Worm (Caenorhabditis elegans) whole organism, mixed stage, embryonic: ENCODE data around the gene C44C11.6.

Source experiments
- M03D4.4 ChIP-seq: sonication (generic microtip); optimal IDR thresholded peaks from 2 replicates; lab custom pipeline; 2017; ENCODE audit warnings: mild to moderate bottlenecking, missing genetic modification characterization, missing compliant biosample characterization
- blmp-1 ChIP-seq: fragments of 150-350 bp; optimal IDR thresholded peaks from 2 replicates; lab custom pipeline; 2014; ENCODE audit warnings: missing biosample characterization, missing genetic modification characterization
- ceh-39 ChIP-seq: fragments of 150-350 bp; optimal IDR thresholded peaks from 2 replicates; lab custom pipeline; 2014; ENCODE audit warnings: missing biosample characterization, missing genetic modification characterization
- ceh-43 ChIP-seq: fragments of 200-800 bp; sonication (Bioruptor generic); optimal IDR thresholded peaks from 2 replicates; lab custom pipeline; 2018; ENCODE audit warnings: mild to moderate bottlenecking, missing genetic modification characterization, moderate library complexity, missing compliant biosample characterization
- ceh-83 ChIP-seq: fragments of 200-800 bp; sonication (Bioruptor generic); optimal IDR thresholded peaks from 2 replicates; lab custom pipeline; 2018; ENCODE audit warnings: mild to moderate bottlenecking, missing genetic modification characterization, missing compliant biosample characterization
- ces-1 ChIP-seq: fragments of 150-350 bp; optimal IDR thresholded peaks from 2 replicates; lab custom pipeline; 2014; ENCODE audit warnings: missing biosample characterization, missing genetic modification reagents, missing genetic modification characterization
- cnd-1 ChIP-seq: fragments of 200-800 bp; sonication (Bioruptor generic); optimal IDR thresholded peaks from 2 replicates; lab custom pipeline; 2018; ENCODE audit warnings: mild to moderate bottlenecking, missing genetic modification characterization, missing compliant biosample characterization
- drap-1 ChIP-seq: fragments of 200-800 bp; sonication (Bioruptor generic); optimal IDR thresholded peaks from 3 replicates; lab custom pipeline; 2018; ENCODE audit warnings: mild to moderate bottlenecking, missing genetic modification characterization, missing compliant biosample characterization
- elt-3 ChIP-seq: fragments of 150-350 bp; optimal IDR thresholded peaks from 2 replicates; lab custom pipeline; 2014; ENCODE audit warnings: missing biosample characterization, missing genetic modification characterization
- flh-1 ChIP-seq: fragments of 200-800 bp; sonication (Bioruptor generic); optimal IDR thresholded peaks from 2 replicates; lab custom pipeline; 2018; ENCODE audit warnings: mild to moderate bottlenecking, missing genetic modification characterization, moderate library complexity, missing compliant biosample characterization
- ham-2 ChIP-seq: fragments of 200-800 bp; sonication (Bioruptor generic); optimal IDR thresholded peaks from 2 replicates; lab custom pipeline; 2018; ENCODE audit warnings: mild to moderate bottlenecking, missing genetic modification characterization, missing compliant biosample characterization
- hlh-1 ChIP-seq: fragments of 150-350 bp; optimal IDR thresholded peaks from 2 replicates; lab custom pipeline; 2014; ENCODE audit warnings: missing biosample characterization, missing genetic modification reagents, missing genetic modification characterization
- lin-13 ChIP-seq: fragments of 150-350 bp; optimal IDR thresholded peaks from 2 replicates; lab custom pipeline; 2014; ENCODE audit warnings: missing biosample characterization, missing genetic modification characterization
- lin-32 ChIP-seq: fragments of 200-800 bp; sonication (Bioruptor generic); optimal IDR thresholded peaks from 2 replicates; lab custom pipeline; 2018; ENCODE audit warnings: mild to moderate bottlenecking, missing genetic modification characterization, missing compliant biosample characterization
- lsy-2 ChIP-seq: fragments of 150-350 bp; optimal IDR thresholded peaks from 2 replicates; lab custom pipeline; 2014; ENCODE audit warnings: missing biosample characterization, missing genetic modification characterization
- mep-1 ChIP-seq: fragments of 150-350 bp; optimal IDR thresholded peaks from 2 replicates; lab custom pipeline; 2017; ENCODE audit warnings: missing biosample characterization, missing genetic modification reagents, missing genetic modification characterization, inconsistent platforms
- mls-2 ChIP-seq: sonication (generic microtip); optimal IDR thresholded peaks from 2 replicates; lab custom pipeline; 2016; ENCODE audit warnings: mild to moderate bottlenecking, missing genetic modification characterization, moderate library complexity, missing compliant biosample characterization
- nhr-12 ChIP-seq: fragments of 150-350 bp; optimal IDR thresholded peaks from 2 replicates; lab custom pipeline; 2014; ENCODE audit warnings: missing biosample characterization, missing genetic modification characterization
- nhr-2 ChIP-seq: fragments of 150-350 bp; optimal IDR thresholded peaks from 2 replicates; lab custom pipeline; 2014; ENCODE audit warnings: missing biosample characterization, missing genetic modification characterization
- nhr-237 ChIP-seq: fragments of 150-350 bp; optimal IDR thresholded peaks from 2 replicates; lab custom pipeline; 2014; ENCODE audit warnings: missing biosample characterization, missing genetic modification characterization
- nhr-76 ChIP-seq: sonication (generic microtip); optimal IDR thresholded peaks from 2 replicates; lab custom pipeline; 2017; ENCODE audit warnings: missing biosample characterization, missing genetic modification characterization
- pha-4 ChIP-seq: fragments of 150-350 bp; optimal IDR thresholded peaks from 2 replicates; lab custom pipeline; 2018; ENCODE audit warnings: missing biosample characterization, missing genetic modification reagents, missing genetic modification characterization
- sem-2 ChIP-seq: fragments of 200-800 bp; sonication (Bioruptor generic); optimal IDR thresholded peaks from 2 replicates; lab custom pipeline; 2018; ENCODE audit warnings: mild to moderate bottlenecking, missing genetic modification characterization, missing compliant biosample characterization
- snpc-4 ChIP-seq: fragments of 150-350 bp; optimal IDR thresholded peaks from 2 replicates; lab custom pipeline; 2014; ENCODE audit warnings: missing biosample characterization, missing genetic modification characterization
- sptf-1 ChIP-seq: sonication (generic microtip); optimal IDR thresholded peaks from 2 replicates; lab custom pipeline; 2017; ENCODE audit warnings: mild to moderate bottlenecking, missing genetic modification characterization, moderate library complexity, missing compliant biosample characterization
- tbx-8 ChIP-seq: fragments of 200-800 bp; sonication (Bioruptor generic); optimal IDR thresholded peaks from 2 replicates; lab custom pipeline; 2018; ENCODE audit warnings: mild to moderate bottlenecking, missing genetic modification characterization, moderate library complexity, missing compliant biosample characterization
- unc-120 ChIP-seq: sonication (generic microtip); optimal IDR thresholded peaks from 2 replicates; lab custom pipeline; 2017; ENCODE audit warnings: missing genetic modification characterization, missing compliant biosample characterization; ENCODE audit not compliant: poor library complexity, severe bottlenecking
- unc-39 ChIP-seq: fragments of 150-350 bp; optimal IDR thresholded peaks from 2 replicates; lab custom pipeline; 2014; ENCODE audit warnings: missing biosample characterization, missing genetic modification characterization
- unc-62 ChIP-seq: fragments of 150-350 bp; optimal IDR thresholded peaks from 2 replicates; lab custom pipeline; 2014; ENCODE audit warnings: missing biosample characterization, missing genetic modification reagents, missing genetic modification characterization

The C44C11.6 gene

DNA sequence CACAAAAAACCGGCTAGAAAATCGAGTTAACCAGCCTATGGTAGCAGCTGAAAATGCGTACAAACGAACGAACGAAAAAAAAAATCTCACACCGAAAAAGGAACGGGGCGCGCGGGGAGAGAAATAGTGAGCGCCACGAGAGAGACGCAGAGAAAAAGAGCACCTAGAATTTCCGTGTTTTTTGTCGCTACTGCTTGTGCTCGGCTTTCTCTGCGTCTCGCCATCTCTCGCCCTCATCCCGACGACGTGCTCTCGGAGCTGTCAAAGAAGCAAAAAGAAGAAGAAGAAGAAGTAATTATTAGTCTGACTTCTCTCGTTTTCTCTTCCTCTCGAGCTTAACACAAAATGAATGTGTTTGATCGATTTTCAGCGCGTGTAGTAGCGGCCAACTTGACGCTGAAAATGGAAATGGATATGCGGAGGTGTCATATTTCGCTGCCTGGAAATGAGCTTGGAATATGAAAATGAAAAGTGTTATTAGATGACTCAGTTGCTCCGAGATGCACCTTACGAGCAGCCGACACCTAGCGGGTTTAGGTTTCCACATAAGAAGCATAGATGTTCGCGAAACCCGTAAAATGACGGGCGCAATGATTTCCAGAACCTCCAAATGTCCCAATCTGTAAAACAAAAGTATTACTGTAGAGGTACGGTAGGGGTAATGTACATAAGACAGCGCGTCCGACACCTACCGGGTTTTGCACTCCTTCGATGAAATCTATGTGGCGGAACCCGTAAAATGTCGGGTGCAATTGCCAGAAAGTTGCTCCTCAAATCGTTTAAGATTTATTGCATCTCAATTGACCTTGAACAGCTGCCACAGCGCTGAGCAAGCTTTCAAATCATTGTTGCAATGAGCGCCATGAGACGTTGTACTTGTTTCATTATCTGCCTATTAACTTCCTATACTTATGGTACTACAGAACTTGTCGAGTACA is 38.3 kb downstream of the C44C11.6 start, which contains the start of gene btb-14:
Gene btb-14, plus strand, starts transcription at position 839 of the 938 bp plus-strand sequence.
- TF ChIP-seq unc-120: no peak
- peak; percentile 0 for TF ChIP-seq hlh-1 (tag; lab: Kevin White, UChicago)
- TF ChIP-seq unc-39: peak; percentile 23
- TF ChIP-seq, all 35 proteins: peak for 2

DNA sequence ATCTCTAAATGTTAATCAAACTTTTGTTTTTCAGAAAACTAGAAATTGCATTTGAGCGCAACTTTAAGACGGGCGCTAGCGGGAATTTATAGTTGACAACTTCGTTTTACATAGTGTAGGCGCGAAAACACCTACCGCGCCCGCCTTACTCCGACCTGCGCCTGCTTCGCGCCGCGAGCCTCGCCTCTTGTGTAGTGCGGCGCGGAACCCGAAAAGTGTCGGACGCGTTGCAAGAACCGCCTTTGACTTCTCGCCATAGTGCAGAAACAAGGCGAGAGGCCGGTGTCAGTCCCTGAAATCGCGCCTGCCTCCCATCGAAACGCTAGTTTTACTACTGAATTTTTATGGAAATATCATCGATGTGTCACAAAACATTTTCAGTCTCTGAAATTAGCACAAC is 41.2 kb downstream of the C44C11.6 start:
- TF ChIP-seq ceh-83 (GFP tag; lab: Kevin White, UChicago): no peak
- TF ChIP-seq drap-1 (GFP tag; lab: Kevin White, UChicago): no peak
- TF ChIP-seq nhr-2 (tag; lab: Kevin White, UChicago): no peak
- TF ChIP-seq cnd-1 (tag; lab: Kevin White, UChicago): no peak
- TF ChIP-seq nhr-76 (tag; lab: Kevin White, UChicago): no peak
- TF ChIP-seq lin-13 (tag; lab: Kevin White, UChicago): no peak
- TF ChIP-seq snpc-4 (tag; lab: Kevin White, UChicago): no peak
- no peak for TF ChIP-seq elt-3
- no peak for TF ChIP-seq sem-2
- no peak for TF ChIP-seq ham-2 (GFP tag; lab: Kevin White, UChicago)

DNA sequence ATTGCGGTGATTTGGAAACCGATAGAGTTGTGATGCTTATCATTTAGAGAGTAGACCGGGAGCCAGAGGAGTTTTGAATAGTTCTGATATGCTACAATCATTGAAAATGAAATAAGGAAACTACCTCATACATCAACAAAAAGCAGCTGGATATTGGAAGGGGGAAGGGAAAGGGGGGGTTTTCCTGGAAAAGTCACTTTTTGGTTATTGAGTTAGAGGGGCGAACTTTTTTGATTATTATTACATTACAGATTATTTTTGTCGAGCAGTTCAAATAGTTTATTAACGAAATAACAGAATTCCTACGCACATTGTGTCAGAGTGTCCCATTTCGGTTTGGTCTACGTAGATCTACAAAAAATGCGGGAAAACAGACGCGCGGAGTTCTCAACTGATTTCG is 42.2 kb downstream of the C44C11.6 start, which contains the start of gene sre-42:
Gene sre-42, minus strand, starts transcription at position 101 of the 400 bp plus-strand sequence.
- TF ChIP-seq ceh-43 (GFP tag; lab: Kevin White, UChicago): no peak
- no peak for TF ChIP-seq flh-1 (GFP tag; lab: Kevin White, UChicago)
- no peak for TF ChIP-seq snpc-4 (tag; lab: Kevin White, UChicago)
- TF ChIP-seq pha-4 (tag; lab: Kevin White, UChicago): no peak
- no peak for TF ChIP-seq lin-13 (tag; lab: Kevin White, UChicago)
- no peak for TF ChIP-seq tbx-8 (GFP tag; lab: Kevin White, UChicago)
- TF ChIP-seq unc-120: no peak
- no peak for TF ChIP-seq M03D4.4 (tag; lab: Kevin White, UChicago)
- TF ChIP-seq ham-2 (GFP tag; lab: Kevin White, UChicago): no peak
- TF ChIP-seq, all 35 proteins: peak for 0

DNA sequence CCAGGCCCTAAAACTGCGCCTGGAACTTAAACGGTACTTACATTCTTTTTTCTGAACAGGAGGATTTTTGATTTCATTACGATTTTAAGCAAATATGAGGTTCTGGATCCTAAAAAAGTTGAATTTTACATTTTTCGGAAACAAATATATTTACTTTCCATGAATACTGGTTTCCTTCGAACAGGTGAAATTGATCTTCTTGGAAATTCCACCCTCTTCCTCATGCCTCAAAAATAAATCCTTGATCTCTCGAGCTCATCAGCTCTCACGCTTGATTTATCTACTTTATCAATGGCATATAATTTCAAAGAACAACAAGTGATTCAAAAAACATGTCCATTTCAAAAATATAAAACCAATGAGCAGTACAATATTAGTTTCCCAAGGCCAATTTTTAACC is 42.9 kb downstream of the C44C11.6 start:
- no peak for TF ChIP-seq sem-2
- TF ChIP-seq hlh-1 (tag; lab: Kevin White, UChicago): no peak
- no peak for TF ChIP-seq lsy-2 (tag; lab: Kevin White, UChicago)
- TF ChIP-seq unc-62 (GFP tag; lab: Kevin White, UChicago): no peak
- no peak for TF ChIP-seq sptf-1 (tag; lab: Kevin White, UChicago)
- TF ChIP-seq snpc-4 (tag; lab: Kevin White, UChicago): no peak
- TF ChIP-seq mep-1: no peak
- no peak for TF ChIP-seq lin-32 (GFP tag; lab: Kevin White, UChicago)
- no peak for TF ChIP-seq ham-2 (GFP tag; lab: Kevin White, UChicago)
- TF ChIP-seq blmp-1: no peak
- TF ChIP-seq nhr-2 (tag; lab: Kevin White, UChicago): no peak
- TF ChIP-seq nhr-12: no peak
- TF ChIP-seq ceh-83 (GFP tag; lab: Kevin White, UChicago): no peak

DNA sequence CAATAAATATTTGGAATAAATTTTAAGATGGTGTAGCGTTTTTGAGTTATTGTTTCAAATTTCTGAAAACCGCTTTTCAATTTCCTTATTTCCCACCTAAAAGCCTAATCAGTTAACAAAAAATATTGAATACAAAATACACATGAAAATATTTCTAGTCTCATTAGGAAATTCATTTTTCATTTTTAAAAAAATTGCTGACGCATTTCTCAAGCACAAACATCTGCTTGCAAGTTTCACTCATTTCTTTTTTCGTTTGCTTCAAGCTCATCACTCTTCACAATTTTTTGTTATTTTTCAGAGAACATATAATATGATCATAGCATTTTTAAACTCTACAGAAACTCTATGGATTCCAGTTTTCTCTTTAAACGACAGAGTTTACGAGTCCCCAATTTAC is 43.4 kb downstream of the C44C11.6 start, which contains the start of gene sre-41:
Gene sre-41, plus strand, starts transcription at position 301 of the 400 bp plus-strand sequence.
- TF ChIP-seq mep-1 (no peak), mls-2 (tag; lab: Kevin White, UChicago) (no peak), ceh-39 (tag; lab: Kevin White, UChicago) (no peak), nhr-237 (tag; lab: Kevin White, UChicago) (no peak), hlh-1 (tag; lab: Kevin White, UChicago) (no peak), nhr-76 (tag; lab: Kevin White, UChicago) (no peak), lsy-2 (tag; lab: Kevin White, UChicago) (no peak), pha-4 (tag; lab: Kevin White, UChicago) (no peak), cnd-1 (tag; lab: Kevin White, UChicago) (no peak), unc-120 (no peak), ces-1 (GFP tag; lab: Kevin White, UChicago) (no peak)
